Worm (Caenorhabditis elegans): ENCODE results near the gene C04G6.4.

- TF ChIP-seq him-1 (tag; optimal IDR thresholded peaks at IDR 0.05) (no peak), W03F9.2 (tag; optimal IDR thresholded peaks at IDR 0.05) (no peak), dao-5 (tag; optimal IDR thresholded peaks at IDR 0.05) (no peak)
Observed at ce11 chrII:5050776-5051175, 32.5 kb downstream of the C04G6.4 start.
